Worm (Caenorhabditis elegans): ENCODE data around the gene R05G6.4.

The R05G6.4 gene

DNA sequence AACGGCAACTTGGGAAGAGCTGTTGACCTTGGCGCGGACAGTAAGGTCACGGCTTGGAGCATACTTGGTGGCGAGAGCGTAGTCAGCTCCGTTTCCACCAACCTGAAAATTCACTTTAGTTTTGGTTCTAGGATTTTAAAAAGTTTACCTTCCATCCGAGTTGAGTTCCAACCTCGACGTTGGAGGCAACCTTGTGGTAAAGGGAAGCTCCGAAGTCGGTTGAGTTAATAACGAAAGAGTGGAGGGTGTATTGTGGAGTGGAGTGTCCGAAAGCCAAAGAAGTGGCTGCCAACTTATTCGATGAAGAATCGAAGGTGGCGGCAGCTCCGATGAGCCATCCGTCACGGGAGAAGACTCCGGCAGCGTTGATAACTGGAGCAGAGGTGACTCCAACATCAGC lies 6.3 kb upstream of the R05G6.4 start:
- TF ChIP-seq lin-39 (tag; optimal IDR thresholded peaks at IDR 0.05) (no peak), mab-5 (tag; optimal IDR thresholded peaks at IDR 0.05) (no peak), nhr-23 (tag; optimal IDR thresholded peaks at IDR 0.05) (no peak), ztf-1 (GFP tag; conservative IDR thresholded peaks at IDR 0.05) (no peak), fos-1 (tag; optimal IDR thresholded peaks at IDR 0.05) (no peak), nhr-12 (tag; optimal IDR thresholded peaks at IDR 0.05) (no peak), snpc-4 (tag; optimal IDR thresholded peaks at IDR 0.05) (no peak), zag-1 (tag; optimal IDR thresholded peaks at IDR 0.05) (no peak), egl-27 (tag; optimal IDR thresholded peaks at IDR 0.05) (no peak)

ce11 chrIV:7507305-7507704 lies 5.7 kb upstream of the R05G6.4 start:
- no peak for TF ChIP-seq nhr-77 (tag; optimal IDR thresholded peaks at IDR 0.05)
- no peak for TF ChIP-seq nhr-6 (tag; optimal IDR thresholded peaks at IDR 0.05)
- TF ChIP-seq gmeb-1 (tag; optimal IDR thresholded peaks at IDR 0.05), result peak; percentile 56
- TF ChIP-seq R02D3.7 (tag; optimal IDR thresholded peaks at IDR 0.05), result no peak
- TF ChIP-seq mbf-1 (tag; optimal IDR thresholded peaks at IDR 0.05), result no peak
- peak; percentile 99 for TF ChIP-seq nhr-129 (tag; optimal IDR thresholded peaks at IDR 0.05)
- TF ChIP-seq mdl-1 (tag; optimal IDR thresholded peaks at IDR 0.05), result peak in 1 of 2 experiments; percentile 1
- no peak for TF ChIP-seq skn-1 (tag; optimal IDR thresholded peaks at IDR 0.05)
- TF ChIP-seq unc-39 (tag; optimal IDR thresholded peaks at IDR 0.05), result no peak
- no peak for TF ChIP-seq lin-39 (tag; optimal IDR thresholded peaks at IDR 0.05)
- TF ChIP-seq egl-27 (tag; optimal IDR thresholded peaks at IDR 0.05), result no peak
- TF ChIP-seq ama-1 (optimal IDR thresholded peaks at IDR 0.05), result peak; percentile 35
- peak; percentile 21 for TF ChIP-seq lin-13 (GFP tag; optimal IDR thresholded peaks at IDR 0.05)
- TF ChIP-seq ceh-16 (tag; optimal IDR thresholded peaks at IDR 0.05), result no peak
- peak; percentile 24 for TF ChIP-seq C34F6.9 (tag; optimal IDR thresholded peaks at IDR 0.05)
- TF ChIP-seq peb-1 (tag; optimal IDR thresholded peaks at IDR 0.05), result no peak
- TF ChIP-seq nhr-10 (tag; optimal IDR thresholded peaks at IDR 0.05), result no peak
- no peak for TF ChIP-seq blmp-1 (tag; optimal IDR thresholded peaks at IDR 0.05; ENCODE audit: insufficient read depth)
- TF ChIP-seq sma-9 (GFP tag; optimal IDR thresholded peaks at IDR 0.05), result peak; percentile 62
- no peak for TF ChIP-seq sma-9 (tag; optimal IDR thresholded peaks at IDR 0.05)
- no peak for TF ChIP-seq ztf-11 (tag; optimal IDR thresholded peaks at IDR 0.05)
- peak; percentile 28 for TF ChIP-seq sma-3 (GFP tag; optimal IDR thresholded peaks at IDR 0.05)
- TF ChIP-seq nhr-237 (tag; optimal IDR thresholded peaks at IDR 0.05), result no peak
- TF ChIP-seq lsy-2 (tag; optimal IDR thresholded peaks at IDR 0.05), result peak in 1 of 2 experiments; percentile 61
- TF ChIP-seq nhr-12 (tag; optimal IDR thresholded peaks at IDR 0.05), result no peak
- TF ChIP-seq nhr-21 (tag; optimal IDR thresholded peaks at IDR 0.05), result peak; percentile 65
- TF ChIP-seq fos-1 (tag; optimal IDR thresholded peaks at IDR 0.05), result no peak
- no peak for TF ChIP-seq aly-2 (tag; optimal IDR thresholded peaks at IDR 0.05)
- TF ChIP-seq ZK546.5 (tag; optimal IDR thresholded peaks at IDR 0.05), result no peak
- no peak for TF ChIP-seq nhr-11 (tag; optimal IDR thresholded peaks at IDR 0.05)
- TF ChIP-seq snpc-4 (tag; optimal IDR thresholded peaks at IDR 0.05), result no peak
- TF ChIP-seq crh-2 (tag; optimal IDR thresholded peaks at IDR 0.05), result peak; percentile 29
- TF ChIP-seq unc-62 (GFP tag; optimal IDR thresholded peaks at IDR 0.05), result no peak
- TF ChIP-seq ceh-82 (tag; optimal IDR thresholded peaks at IDR 0.05), result no peak
- no peak for TF ChIP-seq mab-5 (tag; optimal IDR thresholded peaks at IDR 0.05)
- TF ChIP-seq zag-1 (tag; optimal IDR thresholded peaks at IDR 0.05), result no peak
- TF ChIP-seq nhr-25 (tag; optimal IDR thresholded peaks at IDR 0.05), result peak; percentile 58
- peak; percentile 22 for TF ChIP-seq sem-4 (tag; optimal IDR thresholded peaks at IDR 0.05)
- peak; percentile 35 for TF ChIP-seq F13H6.1 (tag; optimal IDR thresholded peaks at IDR 0.05)

- TF ChIP-seq lin-13 (GFP tag; optimal IDR thresholded peaks at IDR 0.05), result peak; percentile 80
- peak; percentile 85 for TF ChIP-seq unc-55 (GFP tag; optimal IDR thresholded peaks at IDR 0.05)
- TF ChIP-seq C34F6.9 (tag; optimal IDR thresholded peaks at IDR 0.05), result peak; percentile 77
- no peak for TF ChIP-seq ztf-11 (tag; optimal IDR thresholded peaks at IDR 0.05)
- peak; percentile 57 for TF ChIP-seq lin-11 (tag; optimal IDR thresholded peaks at IDR 0.05)
- no peak for TF ChIP-seq alr-1 (tag; optimal IDR thresholded peaks at IDR 0.05)
- TF ChIP-seq F13H6.1 (tag; optimal IDR thresholded peaks at IDR 0.05), result peak; percentile 81
- TF ChIP-seq egl-27 (tag; optimal IDR thresholded peaks at IDR 0.05), result peak; percentile 42
- TF ChIP-seq ztf-4 (tag; optimal IDR thresholded peaks at IDR 0.05), result peak; percentile 51
- TF ChIP-seq nhr-77 (tag; optimal IDR thresholded peaks at IDR 0.05), result no peak
- TF ChIP-seq ZK546.5 (tag; optimal IDR thresholded peaks at IDR 0.05), result no peak
- no peak for TF ChIP-seq unc-62 (GFP tag; optimal IDR thresholded peaks at IDR 0.05)
- no peak for TF ChIP-seq nhr-23 (tag; optimal IDR thresholded peaks at IDR 0.05)
- TF ChIP-seq crh-2 (tag; optimal IDR thresholded peaks at IDR 0.05), result peak; percentile 92
- TF ChIP-seq ceh-16 (tag; optimal IDR thresholded peaks at IDR 0.05), result peak; percentile 27
- TF ChIP-seq sma-9 (GFP tag; optimal IDR thresholded peaks at IDR 0.05), result peak; percentile 59
- TF ChIP-seq sma-9 (tag; optimal IDR thresholded peaks at IDR 0.05), result no peak
- peak; percentile 25 for TF ChIP-seq nhr-6 (tag; optimal IDR thresholded peaks at IDR 0.05)
- peak; percentile 42 for TF ChIP-seq sem-4 (tag; optimal IDR thresholded peaks at IDR 0.05)
- peak; percentile 80 for TF ChIP-seq ama-1 (optimal IDR thresholded peaks at IDR 0.05)
- TF ChIP-seq snpc-4 (tag; optimal IDR thresholded peaks at IDR 0.05), result peak; percentile 44
- no peak for TF ChIP-seq aly-2 (tag; optimal IDR thresholded peaks at IDR 0.05)
- peak; percentile 77 for TF ChIP-seq nhr-25 (tag; optimal IDR thresholded peaks at IDR 0.05)
- no peak for TF ChIP-seq Y55F3AM.14 (GFP tag; optimal IDR thresholded peaks at IDR 0.05)
- peak; percentile 87 for TF ChIP-seq nhr-129 (tag; optimal IDR thresholded peaks at IDR 0.05)
- peak; percentile 70 for TF ChIP-seq zag-1 (tag; optimal IDR thresholded peaks at IDR 0.05)
- no peak for TF ChIP-seq elt-3 (tag; optimal IDR thresholded peaks at IDR 0.05)
- TF ChIP-seq ceh-82 (tag; optimal IDR thresholded peaks at IDR 0.05), result no peak
- TF ChIP-seq sma-3 (GFP tag; optimal IDR thresholded peaks at IDR 0.05), result peak; percentile 86
- no peak for TF ChIP-seq R02D3.7 (tag; optimal IDR thresholded peaks at IDR 0.05)
Measured at ce11 chrIV:7507841-7508509, 5.1 kb upstream of the R05G6.4 start, which contains the start of the genes vdac-1 and R05G6.5. TSS of gene vdac-1 (minus strand) at chrIV:7507891. TSS of gene R05G6.5 (plus strand) at chrIV:7508367.
